Fruit fly (Drosophila melanogaster) whole organism, wandering third instar larva: ENCODE data around the gene Eip74EF.

Experiments used
- CrebA ChIP-seq: fragments of 200-800 bp; sonication (Bioruptor generic); optimal IDR thresholded peaks from 2 replicates; lab custom pipeline; 2016; ENCODE audit warnings: missing biosample characterization, mild to moderate bottlenecking, missing genetic modification characterization, borderline replicate concordance
- Hnf4 ChIP-seq: fragments of 200-800 bp; sonication (Bioruptor generic); optimal IDR thresholded peaks from 2 replicates; lab custom pipeline; 2016; ENCODE audit warnings: missing biosample characterization, mild to moderate bottlenecking, missing genetic modification characterization
- Mio ChIP-seq: sonication (Bioruptor generic); optimal IDR thresholded peaks from 2 replicates; lab custom pipeline; 2016; ENCODE audit warnings: missing biosample characterization, missing genetic modification characterization
- Myc ChIP-seq: fragments of >200 bp; optimal IDR thresholded peaks from 2 replicates; lab custom pipeline; 2017
- Rel ChIP-seq, 2 experiments: fragments of 200-800 bp; sonication (Bioruptor generic) in 1 of 2; optimal IDR thresholded peaks; 2 replicates in 1 of 2; 3 replicates in 1 of 2; lab custom pipeline; 2016 to 2019; ENCODE audit warnings: mild to moderate bottlenecking in 2 of 2, missing biosample characterization in 2 of 2, missing genetic modification characterization in 2 of 2, moderate library complexity in 1 of 2
- Vsx2 ChIP-seq: fragments of 200-300, 225-300 bp; sonication (Bioruptor generic); optimal IDR thresholded peaks from 2 replicates; lab custom pipeline; 2018; ENCODE audit warnings: missing biosample characterization, missing genetic modification characterization; ENCODE audit not compliant: partially characterized antibody
- ey ChIP-seq: fragments of 200-800 bp; sonication (Bioruptor generic); optimal IDR thresholded peaks from 2 replicates; lab custom pipeline; 2016; ENCODE audit warnings: missing biosample characterization, missing genetic modification characterization
- foxo ChIP-seq, 2 experiments: fragments of 200-800 bp; sonication (Bioruptor generic); optimal IDR thresholded peaks; 2 replicates in 1 of 2; 3 replicates in 1 of 2; lab custom pipeline; 2016 to 2017; ENCODE audit warnings: missing biosample characterization in 2 of 2, missing genetic modification characterization in 2 of 2
- h ChIP-seq: fragments of 200-800 bp; sonication (Bioruptor generic); optimal IDR thresholded peaks from 3 replicates; lab custom pipeline; 2016; ENCODE audit warnings: missing biosample characterization, mild to moderate bottlenecking, missing genetic modification characterization
- psq ChIP-seq: fragments of 200-800 bp; sonication (Bioruptor generic); optimal IDR thresholded peaks from 3 replicates; lab custom pipeline; 2017; ENCODE audit warnings: missing biosample characterization, mild to moderate bottlenecking, missing genetic modification characterization, moderate library complexity
- rgr ChIP-seq: fragments of 200-800 bp; sonication (Bioruptor generic); optimal IDR thresholded peaks from 3 replicates; lab custom pipeline; 2016; ENCODE audit warnings: missing biosample characterization, mild to moderate bottlenecking, missing genetic modification characterization
- sv ChIP-seq: fragments of 200-800 bp; sonication (Bioruptor generic); optimal IDR thresholded peaks from 3 replicates; lab custom pipeline; 2016; ENCODE audit warnings: missing biosample characterization, missing genetic modification characterization
- usp ChIP-seq: fragments of >200 bp; optimal IDR thresholded peaks from 2 replicates; lab custom pipeline; 2017; ENCODE audit warnings: missing biosample characterization, missing genetic modification characterization

DNA sequence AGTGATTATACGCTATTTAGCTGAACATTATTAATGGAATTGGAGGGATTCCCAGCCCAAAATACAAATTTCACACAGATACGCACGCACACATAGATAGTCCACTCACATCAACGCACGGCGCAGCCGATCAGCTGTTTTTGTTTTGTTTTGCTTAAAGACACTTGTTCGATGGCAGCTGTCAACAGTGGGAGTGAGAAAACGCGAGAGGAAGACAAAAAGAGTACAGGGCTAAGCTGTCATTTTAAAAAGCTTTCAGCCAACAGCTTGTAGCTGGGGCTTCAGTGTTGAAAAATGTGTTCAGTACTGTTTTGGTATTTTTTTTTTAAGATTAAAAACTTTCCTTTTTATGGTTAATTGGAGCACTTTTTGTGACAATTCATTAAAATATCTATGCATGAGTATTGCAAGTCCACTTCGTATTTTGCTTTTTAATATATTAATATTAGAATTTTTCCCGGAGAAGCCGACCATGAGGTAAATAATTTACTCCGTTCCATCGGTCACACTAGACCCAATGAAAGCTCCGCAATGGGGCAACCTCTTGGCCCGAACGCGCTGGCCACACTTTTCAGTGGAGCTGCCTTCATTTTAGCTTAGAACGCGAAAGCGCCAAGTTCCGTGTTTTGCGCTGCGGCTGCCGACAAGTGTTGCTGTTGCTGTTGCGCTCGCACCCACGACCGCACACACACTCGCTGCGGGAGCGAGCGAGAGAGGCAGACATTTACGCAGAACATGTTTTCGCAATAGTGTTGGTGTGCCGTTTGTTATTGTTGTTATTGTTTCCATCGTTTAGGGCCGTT lies 86.0 kb downstream of the Eip74EF start:
- TF ChIP-seq Rel (GFP tag; optimal IDR thresholded peaks at IDR 0.05; lab: Kevin White, UChicago): no peak
- peak; percentile 99 for TF ChIP-seq Rel (tag; optimal IDR thresholded peaks at IDR 0.05; lab: Kevin White, UChicago)
- peak; percentile 72 for TF ChIP-seq ey (GFP tag; lab: Kevin White, UChicago)
- peak; percentile 92 for TF ChIP-seq psq
- peak; percentile 56 for TF ChIP-seq Hnf4
- no peak for TF ChIP-seq usp
- peak; percentile 81 for TF ChIP-seq h (GFP tag; lab: Kevin White, UChicago)
- TF ChIP-seq Myc (lab: Kevin White, UChicago): peak; percentile 27
- TF ChIP-seq Mio (GFP tag; lab: Kevin White, UChicago): no peak
- peak; percentile 41 for TF ChIP-seq sv (GFP tag; lab: Kevin White, UChicago)
- peak; percentile 76 for TF ChIP-seq rgr (GFP tag; lab: Kevin White, UChicago)
- TF ChIP-seq CrebA (GFP tag; lab: Kevin White, UChicago): no peak
- peak in 1 of 2 experiments; percentile 84 for TF ChIP-seq foxo (GFP tag; optimal IDR thresholded peaks at IDR 0.05; lab: Kevin White, UChicago)
- peak; percentile 26 for TF ChIP-seq Vsx2 (GFP tag; lab: Kevin White, UChicago)
